Worm (Caenorhabditis elegans) whole organism, L4 larva: Measurements from ENCODE around the gene T01E8.8.

Source experiments
- D1046.2 ChIP-seq: fragments of 200-800 bp; sonication (Bioruptor generic); IDR thresholded peaks from 2 replicates; pipeline ENCODE4 v1.3.6; 2022; ENCODE audit warnings: missing genetic modification characterization, missing compliant biosample characterization
- F44E2.7 ChIP-seq: fragments of 200-800 bp; sonication (Bioruptor generic); IDR thresholded peaks from 2 replicates; pipeline ENCODE4 v2.1.2; 2022; ENCODE audit warnings: missing genetic modification characterization, missing compliant biosample characterization
- F49E8.2 ChIP-seq: sonication (generic microtip); optimal IDR thresholded peaks from 2 replicates; lab custom pipeline; 2016; ENCODE audit warnings: missing compliant biosample characterization, mild to moderate bottlenecking, missing genetic modification characterization, borderline replicate concordance
- ama-1 ChIP-seq: fragments of 150-350 bp; optimal IDR thresholded peaks from 2 replicates; lab custom pipeline; 2014; ENCODE audit warnings: inconsistent platforms, mixed read lengths
- daf-12 ChIP-seq: fragments of 150-350 bp; optimal IDR thresholded peaks from 2 replicates; lab custom pipeline; 2014; ENCODE audit warnings: missing biosample characterization, missing genetic modification reagents, missing genetic modification characterization
- egl-27 ChIP-seq: sonication (generic microtip); optimal IDR thresholded peaks from 3 replicates; lab custom pipeline; 2017; ENCODE audit warnings: missing biosample characterization, missing genetic modification reagents, missing genetic modification characterization
- fos-1 ChIP-seq: fragments of 150-350 bp; optimal IDR thresholded peaks from 2 replicates; lab custom pipeline; 2014; ENCODE audit warnings: missing biosample characterization, missing genetic modification characterization
- nhr-25 ChIP-seq: sonication (generic microtip); optimal IDR thresholded peaks from 2 replicates; lab custom pipeline; 2017; ENCODE audit warnings: missing genetic modification characterization, mild to moderate bottlenecking, missing compliant biosample characterization, antibody characterized with exemption, moderate library complexity, borderline replicate concordance; ENCODE audit not compliant: insufficient read depth
- zag-1 ChIP-seq: fragments of 150-350 bp; optimal IDR thresholded peaks from 2 replicates; lab custom pipeline; 2014; ENCODE audit warnings: missing biosample characterization, missing genetic modification characterization
- zfp-3 ChIP-seq: fragments of 200-800 bp; sonication (Bioruptor generic); conservative IDR thresholded peaks from 2 replicates; pipeline ENCODE4 v1.3.6; 2022; ENCODE audit warnings: missing genetic modification reagents, missing genetic modification characterization, missing compliant biosample characterization

DNA sequence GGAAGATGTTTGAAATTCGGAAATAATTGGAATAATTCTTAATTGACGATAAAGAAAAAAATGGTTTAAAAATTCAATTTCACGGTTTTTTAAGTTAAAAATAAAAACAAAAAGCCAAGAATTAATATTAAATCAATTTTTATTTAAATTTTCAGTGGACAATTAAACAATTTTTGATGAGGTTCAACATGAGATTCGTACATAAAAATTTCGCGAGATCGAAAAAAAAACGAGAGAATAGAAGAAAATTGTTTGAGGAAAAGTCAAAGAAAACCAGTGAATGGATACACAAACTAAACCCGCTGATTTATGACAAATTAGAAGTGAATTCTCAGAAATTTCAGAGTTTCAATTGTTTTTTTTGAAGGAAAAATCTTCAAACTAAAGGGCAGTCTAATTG lies 39.0 kb downstream of the T01E8.8 start, which contains the start of gene F54B3.2:
- no peak for TF ChIP-seq ama-1 (lab: Kevin White, UChicago)
- no peak for TF ChIP-seq zag-1 (tag; lab: Kevin White, UChicago)
- TF ChIP-seq egl-27 (tag; lab: Kevin White, UChicago) = no peak
- no peak for TF ChIP-seq fos-1
- no peak for TF ChIP-seq F49E8.2 (tag; lab: Kevin White, UChicago)
- no peak for TF ChIP-seq nhr-25 (tag; lab: Kevin White, UChicago)
- TF ChIP-seq D1046.2 (GFP tag; lab: Robert Waterston, UW) = no peak
- no peak for TF ChIP-seq F44E2.7 (GFP tag; lab: Robert Waterston, UW)
- TF ChIP-seq zfp-3 = no peak
- TF ChIP-seq daf-12 (tag; lab: Kevin White, UChicago) = no peak
